Worm (Caenorhabditis elegans) whole organism, young adult: ENCODE data around the gene hsp-3.

ENCODE experiments used
- B0019.2 ChIP-seq: fragments of 200-800 bp; sonication (Bioruptor generic); conservative IDR thresholded peaks from 2 replicates; pipeline ENCODE4 v1.3.6; 2022; ENCODE audit warnings: missing genetic modification reagents, missing genetic modification characterization, missing compliant biosample characterization
- B0035.1 ChIP-seq: sonication (generic microtip); optimal IDR thresholded peaks from 2 replicates; lab custom pipeline; 2016; ENCODE audit warnings: missing genetic modification characterization, mild to moderate bottlenecking, missing compliant biosample characterization, missing genotype, missing genetic modification reagents
- B0261.1 ChIP-seq: sonication (generic microtip); optimal IDR thresholded peaks from 2 replicates; lab custom pipeline; 2016; ENCODE audit warnings: mild to moderate bottlenecking, missing genetic modification characterization, moderate library complexity, missing compliant biosample characterization
- F22D6.2 ChIP-seq: sonication (generic microtip); optimal IDR thresholded peaks from 2 replicates; lab custom pipeline; 2016; ENCODE audit warnings: mild to moderate bottlenecking, missing genetic modification characterization, missing compliant biosample characterization
- F37B4.10 ChIP-seq: fragments of 200-800 bp; sonication (Bioruptor generic); IDR thresholded peaks from 2 replicates; pipeline ENCODE4 v1.3.6; 2022; ENCODE audit warnings: missing genetic modification characterization, missing compliant biosample characterization
- F39B2.1 ChIP-seq: fragments of 200-800 bp; sonication (Bioruptor generic); IDR thresholded peaks from 2 replicates; pipeline ENCODE4 v1.3.6; 2022; ENCODE audit warnings: missing genetic modification reagents, missing genetic modification characterization, missing compliant biosample characterization
- F52B5.7 ChIP-seq: sonication (generic microtip); optimal IDR thresholded peaks from 2 replicates; lab custom pipeline; 2016; ENCODE audit warnings: mild to moderate bottlenecking, missing genetic modification characterization, missing compliant biosample characterization
- F57C9.4 ChIP-seq: sonication (generic microtip); optimal IDR thresholded peaks from 2 replicates; lab custom pipeline; 2017; ENCODE audit warnings: mild to moderate bottlenecking, missing genetic modification characterization, missing compliant biosample characterization
- T07F8.4 ChIP-seq: sonication (generic microtip); optimal IDR thresholded peaks from 2 replicates; lab custom pipeline; 2016; ENCODE audit warnings: mild to moderate bottlenecking, missing genetic modification characterization, moderate library complexity, missing compliant biosample characterization
- Y53F4B.3 ChIP-seq: fragments of 200-800 bp; sonication (Bioruptor generic); IDR thresholded peaks from 2 replicates; pipeline ENCODE4 v1.3.6; 2022; ENCODE audit warnings: missing genetic modification reagents, missing genetic modification characterization, missing compliant biosample characterization
- Y79H2A.3 ChIP-seq: fragments of 200-800 bp; sonication (Bioruptor generic); conservative IDR thresholded peaks from 2 replicates; pipeline ENCODE4 v1.3.6; 2022; ENCODE audit warnings: missing genetic modification reagents, missing genetic modification characterization, missing compliant biosample characterization
- ZK185.1 ChIP-seq: sonication (generic microtip); optimal IDR thresholded peaks from 2 replicates; lab custom pipeline; 2016; ENCODE audit warnings: mild to moderate bottlenecking, missing genetic modification characterization, missing compliant biosample characterization; ENCODE audit not compliant: poor library complexity, severe bottlenecking
- athp-1 ChIP-seq: sonication (generic microtip); optimal IDR thresholded peaks from 2 replicates; lab custom pipeline; 2017; ENCODE audit warnings: mild to moderate bottlenecking, missing genetic modification characterization, missing compliant biosample characterization
- attf-3 ChIP-seq: fragments of 200-800 bp; sonication (Bioruptor generic); conservative IDR thresholded peaks from 2 replicates; pipeline ENCODE4 v1.3.6; 2022; ENCODE audit warnings: missing genetic modification reagents, missing genetic modification characterization, missing compliant biosample characterization
- attf-5 ChIP-seq: fragments of 200-800 bp; sonication (Bioruptor generic); optimal IDR thresholded peaks from 2 replicates; lab custom pipeline; 2018; ENCODE audit warnings: mild to moderate bottlenecking, missing genetic modification characterization, missing compliant biosample characterization
- attf-6 ChIP-seq: fragments of 200-800 bp; sonication (Bioruptor generic); IDR thresholded peaks from 2 replicates; pipeline ENCODE4 v1.3.6; 2022; ENCODE audit warnings: missing genetic modification reagents, missing genetic modification characterization, missing compliant biosample characterization
- ccch-3 ChIP-seq: fragments of 200-800 bp; sonication (Bioruptor generic); optimal IDR thresholded peaks from 2 replicates; lab custom pipeline; 2018; ENCODE audit warnings: mild to moderate bottlenecking, missing genetic modification characterization, missing compliant biosample characterization
- cebp-2 ChIP-seq: fragments of 200-800 bp; sonication (Bioruptor generic); IDR thresholded peaks from 2 replicates; pipeline ENCODE4 v1.3.6; 2022; ENCODE audit warnings: missing genetic modification characterization, missing compliant biosample characterization
- ceh-100 ChIP-seq: fragments of 200-800 bp; sonication (Bioruptor generic); IDR thresholded peaks from 2 replicates; pipeline ENCODE4 v1.3.6; 2022; ENCODE audit warnings: missing genetic modification reagents, missing genetic modification characterization, missing compliant biosample characterization
- ceh-27 ChIP-seq: fragments of 200-800 bp; sonication (Bioruptor generic); optimal IDR thresholded peaks from 2 replicates; lab custom pipeline; 2018; ENCODE audit warnings: mild to moderate bottlenecking, missing genetic modification characterization, moderate library complexity, missing compliant biosample characterization
- ceh-79 ChIP-seq: sonication (generic microtip); optimal IDR thresholded peaks from 2 replicates; lab custom pipeline; 2017; ENCODE audit warnings: mild to moderate bottlenecking, missing genetic modification characterization, missing compliant biosample characterization
- ceh-91 ChIP-seq: fragments of 200-800 bp; sonication (Bioruptor generic); IDR thresholded peaks from 2 replicates; pipeline ENCODE4 v1.3.6; 2022; ENCODE audit warnings: missing genetic modification reagents, missing genetic modification characterization, missing compliant biosample characterization
- die-1 ChIP-seq: sonication (generic microtip); optimal IDR thresholded peaks from 2 replicates; lab custom pipeline; 2016; ENCODE audit warnings: missing genotype, mild to moderate bottlenecking, missing genetic modification characterization, missing compliant biosample characterization
- dpl-1 ChIP-seq: fragments of 150-350 bp; optimal IDR thresholded peaks from 2 replicates; lab custom pipeline; 2014; ENCODE audit warnings: missing biosample characterization, missing genetic modification reagents, missing genetic modification characterization
- ets-4 ChIP-seq: fragments of 200-800 bp; sonication (Bioruptor generic); optimal IDR thresholded peaks from 2 replicates; lab custom pipeline; 2018; ENCODE audit warnings: mild to moderate bottlenecking, missing genetic modification characterization, missing compliant biosample characterization
- him-1 ChIP-seq: sonication (generic microtip); optimal IDR thresholded peaks from 2 replicates; lab custom pipeline; 2016; ENCODE audit warnings: missing genotype, missing genetic modification reagents, missing genetic modification characterization, missing compliant biosample characterization
- hlh-12 ChIP-seq: sonication (generic microtip); optimal IDR thresholded peaks from 2 replicates; lab custom pipeline; 2016; ENCODE audit warnings: missing genetic modification characterization, missing compliant biosample characterization
- hmg-20 ChIP-seq: fragments of 200-800 bp; sonication (Bioruptor generic); IDR thresholded peaks from 2 replicates; pipeline ENCODE4 v1.3.6; 2022; ENCODE audit warnings: missing genetic modification reagents, missing genetic modification characterization, missing compliant biosample characterization
- hrde-1 ChIP-seq: sonication (generic microtip); optimal IDR thresholded peaks from 2 replicates; lab custom pipeline; 2016; ENCODE audit warnings: missing genetic modification characterization, mild to moderate bottlenecking, missing compliant biosample characterization, moderate library complexity, missing genotype, missing genetic modification reagents, borderline replicate concordance
- let-607 ChIP-seq, 2 experiments: fragments of 200-800 bp in 1 of 2; sonication (Bioruptor generic) in 1 of 2; sonication (generic microtip) in 1 of 2; optimal IDR thresholded peaks; 2 replicates each; lab custom pipeline; 2016 to 2018; ENCODE audit warnings: mild to moderate bottlenecking in 2 of 2, missing compliant biosample characterization in 2 of 2, missing genetic modification characterization in 2 of 2, moderate library complexity in 2 of 2, missing genotype in 1 of 2
- lin-26 ChIP-seq: fragments of 200-800 bp; sonication (Bioruptor generic); IDR thresholded peaks from 2 replicates; pipeline ENCODE4 v1.3.6; 2022; ENCODE audit warnings: missing genetic modification reagents, missing genetic modification characterization, missing compliant biosample characterization
- lsl-1 ChIP-seq: fragments of 200-800 bp; sonication (Bioruptor generic); optimal IDR thresholded peaks from 2 replicates; lab custom pipeline; 2018; ENCODE audit warnings: mild to moderate bottlenecking, missing genetic modification characterization, moderate library complexity, missing compliant biosample characterization
- lsy-27 ChIP-seq: sonication (generic microtip); optimal IDR thresholded peaks from 2 replicates; lab custom pipeline; 2017; ENCODE audit warnings: missing genetic modification characterization, mild to moderate bottlenecking, missing compliant biosample characterization, antibody characterized with exemption, missing genotype, borderline replicate concordance; ENCODE audit not compliant: insufficient read depth
- madf-10 ChIP-seq: sonication (generic microtip); optimal IDR thresholded peaks from 2 replicates; lab custom pipeline; 2016; ENCODE audit warnings: mild to moderate bottlenecking, missing genetic modification characterization, missing compliant biosample characterization
- nfyb-1 ChIP-seq: fragments of 200-800 bp; sonication (Bioruptor generic); IDR thresholded peaks from 2 replicates; pipeline ENCODE4 v1.3.6; 2022; ENCODE audit warnings: missing genetic modification reagents, missing genetic modification characterization, missing compliant biosample characterization
- nhr-179 ChIP-seq: sonication (generic microtip); optimal IDR thresholded peaks from 2 replicates; lab custom pipeline; 2016; ENCODE audit warnings: mild to moderate bottlenecking, missing genetic modification characterization, missing compliant biosample characterization
- nhr-27 ChIP-seq: fragments of 200-800 bp; sonication (Bioruptor generic); optimal IDR thresholded peaks from 2 replicates; lab custom pipeline; 2018; ENCODE audit warnings: mild to moderate bottlenecking, missing genetic modification characterization, moderate library complexity, missing compliant biosample characterization
- pbrm-1 ChIP-seq: fragments of 200-800 bp; sonication (Bioruptor generic); IDR thresholded peaks from 2 replicates; pipeline ENCODE4 v1.3.6; 2022; ENCODE audit warnings: missing genetic modification reagents, missing genetic modification characterization, missing compliant biosample characterization
- pha-4 ChIP-seq: fragments of 150-350 bp; sonication (generic microtip); optimal IDR thresholded peaks from 2 replicates; lab custom pipeline; 2014; ENCODE audit warnings: missing biosample characterization, missing genetic modification reagents, missing genetic modification characterization
- rec-8 ChIP-seq, 2 experiments: sonication (generic microtip); optimal IDR thresholded peaks; 2 replicates each; lab custom pipeline; 2016; ENCODE audit warnings: mild to moderate bottlenecking in 2 of 2, missing genetic modification characterization in 2 of 2, missing genetic modification reagents in 2 of 2, missing genotype in 2 of 2, missing biosample characterization in 1 of 2, missing compliant biosample characterization in 1 of 2, moderate library complexity in 1 of 2
- repo-1 ChIP-seq: sonication (generic microtip); optimal IDR thresholded peaks from 2 replicates; lab custom pipeline; 2017; ENCODE audit warnings: mild to moderate bottlenecking, missing genetic modification characterization, missing compliant biosample characterization
- snpc-4 ChIP-seq, 5 experiments: fragments of 150-350 bp in 1 of 5; sonication (generic microtip) in 4 of 5; optimal IDR thresholded peaks; 2 replicates each; lab custom pipeline; 2014 to 2018; ENCODE audit warnings: missing genetic modification characterization in 5 of 5, missing biosample characterization in 3 of 5, antibody characterized with exemption in 2 of 5, mild to moderate bottlenecking in 2 of 5, missing compliant biosample characterization in 2 of 5, missing genotype in 2 of 5, moderate library complexity in 2 of 5, missing genetic modification reagents in 1 of 5
- tlf-1 ChIP-seq: fragments of 200-800 bp; sonication (Bioruptor generic); optimal IDR thresholded peaks from 2 replicates; lab custom pipeline; 2018; ENCODE audit warnings: mild to moderate bottlenecking, missing genetic modification characterization, missing compliant biosample characterization
- unc-130 ChIP-seq: sonication (generic microtip); optimal IDR thresholded peaks from 2 replicates; lab custom pipeline; 2016; ENCODE audit warnings: missing genetic modification reagents, missing genetic modification characterization, missing compliant biosample characterization
- xnd-1 ChIP-seq: sonication (generic microtip); optimal IDR thresholded peaks from 2 replicates; lab custom pipeline; 2016; ENCODE audit warnings: missing genotype, missing genetic modification reagents, missing genetic modification characterization, missing compliant biosample characterization
- ztf-22 ChIP-seq: fragments of 200-800 bp; sonication (Bioruptor generic); optimal IDR thresholded peaks from 2 replicates; lab custom pipeline; 2018; ENCODE audit warnings: mild to moderate bottlenecking, missing genetic modification characterization, moderate library complexity, missing compliant biosample characterization
- ztf-26 ChIP-seq: sonication (generic microtip); optimal IDR thresholded peaks from 2 replicates; lab custom pipeline; 2017; ENCODE audit warnings: missing genetic modification characterization, missing compliant biosample characterization

Gene hsp-3

ce11 chrX:6091967-6092366 lies at the start of gene hsp-3 (continued):
- TF ChIP-seq nhr-27 (tag; lab: Kevin White, UChicago) (no peak), B0035.1 (peak; percentile 78), lsy-27 (no peak), madf-10 (peak; percentile 93), ceh-27 (GFP tag; lab: Kevin White, UChicago) (peak; percentile 98), ceh-100 (no peak), him-1 (tag; lab: Kevin White, UChicago) (no peak), ets-4 (GFP tag; lab: Kevin White, UChicago) (peak; percentile 99), ccch-3 (GFP tag; lab: Kevin White, UChicago) (no peak), ZK185.1 (tag; lab: Kevin White, UChicago) (peak; percentile 49), hmg-20 (GFP tag; lab: Robert Waterston, UW) (no peak), B0261.1 (peak; percentile 33), F37B4.10 (peak; percentile 93; the same call in 1 of the 2 replicates), nfyb-1 (GFP tag; lab: Robert Waterston, UW) (peak; percentile 100), repo-1 (tag; lab: Kevin White, UChicago) (peak; percentile 88), pha-4 (tag; lab: Kevin White, UChicago) (peak; percentile 78), nhr-179 (peak; percentile 59), Y79H2A.3 (GFP tag; lab: Robert Waterston, UW) (no peak), lsl-1 (GFP tag; lab: Kevin White, UChicago) (peak; percentile 13), B0019.2 (GFP tag; lab: Robert Waterston, UW) (no peak), athp-1 (tag; lab: Kevin White, UChicago) (peak; percentile 76), F39B2.1 (GFP tag; lab: Robert Waterston, UW) (0 out of 2 replicates have a peak, but pooled peaks have one; percentile 42), attf-3 (GFP tag; lab: Robert Waterston, UW) (0 out of 2 replicates have a peak, but pooled peaks have one; percentile 15), hlh-12 (no peak), ztf-22 (GFP tag; lab: Kevin White, UChicago) (peak; percentile 93), xnd-1 (tag; lab: Kevin White, UChicago) (no peak), snpc-4 (GFP tag; optimal IDR thresholded peaks at IDR 0.05; lab: Kevin White, UChicago) (no peak), snpc-4 (tag; optimal IDR thresholded peaks at IDR 0.05; lab: Kevin White, UChicago) (peak in 3 of 4 experiments; percentile 60 to 82 (median 78)), lin-26 (peak; percentile 90), hrde-1 (tag; lab: Kevin White, UChicago) (peak; percentile 1), F22D6.2 (tag; lab: Kevin White, UChicago) (peak; percentile 83), F52B5.7 (tag; lab: Kevin White, UChicago) (peak; percentile 76), cebp-2 (GFP tag; lab: Robert Waterston, UW) (no peak), dpl-1 (GFP tag; lab: Kevin White, UChicago) (no peak), tlf-1 (GFP tag; lab: Kevin White, UChicago) (peak; percentile 94), rec-8 (tag; optimal IDR thresholded peaks at IDR 0.05; lab: Kevin White, UChicago) (peak in 1 of 2 experiments; percentile 10), Y53F4B.3 (GFP tag; lab: Robert Waterston, UW) (no peak), F57C9.4 (tag; lab: Kevin White, UChicago) (peak; percentile 11), attf-6 (no peak), ztf-26 (tag; lab: Kevin White, UChicago) (peak; percentile 95), unc-130 (GFP tag; lab: Kevin White, UChicago) (no peak), ceh-79 (tag; lab: Kevin White, UChicago) (peak; percentile 5), T07F8.4 (tag; lab: Kevin White, UChicago) (peak; percentile 36), die-1 (tag; lab: Kevin White, UChicago) (peak; percentile 65), attf-5 (peak; percentile 96), pbrm-1 (GFP tag; lab: Robert Waterston, UW) (peak; percentile 98), let-607 (tag; optimal IDR thresholded peaks at IDR 0.05; lab: Kevin White, UChicago) (peak; percentile 100), ceh-91 (GFP tag; lab: Robert Waterston, UW) (no peak)
